Worm (Caenorhabditis elegans) whole organism, L1 larva: ENCODE measurements around the gene srh-172.

ENCODE experiments used
- C04F5.9 ChIP-seq: sonication (generic microtip); optimal IDR thresholded peaks from 2 replicates; lab custom pipeline; 2016; ENCODE audit warnings: missing genetic modification characterization, missing compliant biosample characterization
- C16A3.4 ChIP-seq: fragments of 150-350 bp; optimal IDR thresholded peaks from 2 replicates; lab custom pipeline; 2014; ENCODE audit warnings: missing biosample characterization, missing genetic modification characterization
- ama-1 ChIP-seq: fragments of 150-350 bp; optimal IDR thresholded peaks from 2 replicates; lab custom pipeline; 2014
- blmp-1 ChIP-seq: fragments of 150-350 bp; optimal IDR thresholded peaks from 2 replicates; lab custom pipeline; 2014; ENCODE audit warnings: missing biosample characterization, missing genetic modification characterization
- ceh-63 ChIP-seq: fragments of 200-800 bp; sonication (Bioruptor generic); optimal IDR thresholded peaks from 2 replicates; lab custom pipeline; 2018; ENCODE audit warnings: mild to moderate bottlenecking, missing genetic modification characterization, missing compliant biosample characterization
- ceh-88 ChIP-seq: fragments of 200-800 bp; sonication (Bioruptor generic); IDR thresholded peaks from 2 replicates; pipeline ENCODE4 v1.3.6; 2022; ENCODE audit warnings: missing genetic modification characterization, missing compliant biosample characterization
- ces-1 ChIP-seq: fragments of 150-350 bp; optimal IDR thresholded peaks from 2 replicates; lab custom pipeline; 2014; ENCODE audit warnings: missing biosample characterization, missing genetic modification reagents, missing genetic modification characterization
- dpl-1 ChIP-seq, 3 experiments: fragments of 150-350 bp in 2 of 3; sonication (generic microtip) in 1 of 3; optimal IDR thresholded peaks; 2 replicates each; lab custom pipeline; 2014 to 2017; ENCODE audit warnings: missing biosample characterization in 3 of 3, missing genetic modification characterization in 3 of 3, missing genetic modification reagents in 3 of 3
- dsc-1 ChIP-seq: sonication (generic microtip); optimal IDR thresholded peaks from 2 replicates; lab custom pipeline; 2016; ENCODE audit warnings: mild to moderate bottlenecking, missing genetic modification characterization, missing compliant biosample characterization
- efl-1 ChIP-seq, 4 experiments: fragments of 150-350 bp; optimal IDR thresholded peaks in 3 of 4; peaks in 1 of 4; 1 replicate in 1 of 4; 2 replicates in 3 of 4; lab custom pipeline; 2014; ENCODE audit warnings: missing biosample characterization in 2 of 4, missing genetic modification characterization in 2 of 4, missing genetic modification reagents in 2 of 4
- egl-13 ChIP-seq: sonication (generic microtip); optimal IDR thresholded peaks from 2 replicates; lab custom pipeline; 2016; ENCODE audit warnings: missing genotype, missing genetic modification reagents, missing genetic modification characterization, missing compliant biosample characterization
- egl-27 ChIP-seq, 2 experiments: fragments of 150-350 bp in 1 of 2; sonication (generic microtip); optimal IDR thresholded peaks; 3 replicates each; lab custom pipeline; 2017 to 2018; ENCODE audit warnings: missing biosample characterization in 2 of 2, missing genetic modification characterization in 2 of 2, missing genetic modification reagents in 2 of 2
- elt-2 ChIP-seq: sonication (generic microtip); optimal IDR thresholded peaks from 2 replicates; lab custom pipeline; 2016; ENCODE audit warnings: missing genetic modification characterization, mild to moderate bottlenecking, inconsistent platforms, missing compliant biosample characterization, missing genetic modification reagents
- elt-3 ChIP-seq, 6 experiments: fragments of 150-350 bp in 1 of 6; sonication (generic microtip); optimal IDR thresholded peaks; 2 replicates each; lab custom pipeline; 2017 to 2018; ENCODE audit warnings: missing biosample characterization in 6 of 6, missing genetic modification characterization in 6 of 6, inconsistent platforms in 1 of 6
- ets-5 ChIP-seq: fragments of 200-800 bp; sonication (Bioruptor generic); IDR thresholded peaks from 2 replicates; pipeline ENCODE4 v1.3.6; 2022; ENCODE audit warnings: missing genetic modification characterization, missing compliant biosample characterization
- fkh-10 ChIP-seq: sonication (generic microtip); optimal IDR thresholded peaks from 2 replicates; lab custom pipeline; 2017; ENCODE audit warnings: missing biosample characterization, missing genetic modification reagents, missing genetic modification characterization
- hpl-2 ChIP-seq: fragments of 150-350 bp; optimal IDR thresholded peaks from 2 replicates; lab custom pipeline; 2014; ENCODE audit warnings: missing biosample characterization, missing genetic modification reagents, missing genetic modification characterization
- irx-1 ChIP-seq: sonication (generic microtip); optimal IDR thresholded peaks from 2 replicates; lab custom pipeline; 2016; ENCODE audit warnings: missing genetic modification characterization, missing compliant biosample characterization
- isw-1 ChIP-seq: fragments of 200-800 bp; sonication (Bioruptor generic); IDR thresholded peaks from 2 replicates; pipeline ENCODE4 v1.3.6; 2022; ENCODE audit warnings: missing genetic modification characterization, missing compliant biosample characterization
- jun-1 ChIP-seq: fragments of 150-350 bp; optimal IDR thresholded peaks from 2 replicates; lab custom pipeline; 2014; ENCODE audit warnings: missing biosample characterization, missing genetic modification reagents, missing genetic modification characterization
- lin-13 ChIP-seq: fragments of 150-350 bp; optimal IDR thresholded peaks from 2 replicates; lab custom pipeline; 2014; ENCODE audit warnings: missing biosample characterization, missing genetic modification reagents, missing genetic modification characterization
- lin-14 ChIP-seq: fragments of 200-800 bp; sonication (Bioruptor generic); optimal IDR thresholded peaks from 2 replicates; lab custom pipeline; 2018; ENCODE audit warnings: mild to moderate bottlenecking, missing genetic modification characterization, moderate library complexity, missing compliant biosample characterization
- lin-35 ChIP-seq, 2 experiments: fragments of 150-350 bp; optimal IDR thresholded peaks; 2 replicates each; lab custom pipeline; 2014; ENCODE audit warnings: missing biosample characterization in 2 of 2, missing genetic modification characterization in 2 of 2, missing genetic modification reagents in 2 of 2
- lin-39 ChIP-seq: fragments of 150-350 bp; optimal IDR thresholded peaks from 2 replicates; lab custom pipeline; 2014; ENCODE audit warnings: missing biosample characterization, missing genetic modification reagents, missing genetic modification characterization
- lsy-2 ChIP-seq, 2 experiments: fragments of 150-350 bp; optimal IDR thresholded peaks; 2 replicates each; lab custom pipeline; 2014; ENCODE audit warnings: missing biosample characterization in 2 of 2, missing genetic modification characterization in 2 of 2
- mab-9 ChIP-seq: fragments of 200-800 bp; sonication (Bioruptor generic); IDR thresholded peaks from 2 replicates; pipeline ENCODE4 v1.3.6; 2022; ENCODE audit warnings: missing genetic modification reagents, missing genetic modification characterization, missing compliant biosample characterization
- mdl-1 ChIP-seq, 2 experiments: fragments of 150-350 bp; optimal IDR thresholded peaks; 2 replicates each; lab custom pipeline; 2014 to 2017; ENCODE audit warnings: missing biosample characterization in 2 of 2, missing genetic modification characterization in 2 of 2, inconsistent platforms in 1 of 2
- mef-2 ChIP-seq: fragments of 150-350 bp; optimal IDR thresholded peaks from 2 replicates; lab custom pipeline; 2014; ENCODE audit warnings: missing biosample characterization, missing genetic modification characterization
- nhr-19 ChIP-seq: fragments of 200-800 bp; sonication (Bioruptor generic); conservative IDR thresholded peaks from 2 replicates; pipeline ENCODE4 v1.3.6; 2022; ENCODE audit warnings: missing genetic modification characterization, missing compliant biosample characterization
- nhr-20 ChIP-seq: sonication (generic microtip); optimal IDR thresholded peaks from 2 replicates; lab custom pipeline; 2016; ENCODE audit warnings: mild to moderate bottlenecking, missing genetic modification characterization, missing compliant biosample characterization
- nhr-237 ChIP-seq: fragments of 150-350 bp; optimal IDR thresholded peaks from 2 replicates; lab custom pipeline; 2014; ENCODE audit warnings: missing biosample characterization, missing genetic modification characterization
- nhr-47 ChIP-seq: sonication (generic microtip); optimal IDR thresholded peaks from 2 replicates; lab custom pipeline; 2016; ENCODE audit warnings: mild to moderate bottlenecking, missing genetic modification characterization, moderate library complexity, missing compliant biosample characterization
- nhr-71 ChIP-seq: sonication (generic microtip); optimal IDR thresholded peaks from 2 replicates; lab custom pipeline; 2016; ENCODE audit warnings: mild to moderate bottlenecking, missing genetic modification characterization, moderate library complexity, missing compliant biosample characterization
- nhr-84 ChIP-seq: sonication (generic microtip); optimal IDR thresholded peaks from 2 replicates; lab custom pipeline; 2017; ENCODE audit warnings: missing biosample characterization, missing genetic modification characterization
- nhr-90 ChIP-seq: sonication (generic microtip); optimal IDR thresholded peaks from 2 replicates; lab custom pipeline; 2016; ENCODE audit warnings: mild to moderate bottlenecking, missing genetic modification characterization, missing compliant biosample characterization; ENCODE audit not compliant: poor library complexity
- pax-3 ChIP-seq: fragments of 200-800 bp; sonication (Bioruptor generic); optimal IDR thresholded peaks from 2 replicates; lab custom pipeline; 2018; ENCODE audit warnings: mild to moderate bottlenecking, missing genetic modification characterization, moderate library complexity, missing compliant biosample characterization
- rnt-1 ChIP-seq: sonication (generic microtip); optimal IDR thresholded peaks from 2 replicates; lab custom pipeline; 2016; ENCODE audit warnings: mild to moderate bottlenecking, missing genetic modification characterization, moderate library complexity, missing compliant biosample characterization
- skn-1 ChIP-seq: fragments of 150-350 bp; optimal IDR thresholded peaks from 2 replicates; lab custom pipeline; 2014; ENCODE audit warnings: missing biosample characterization, missing genetic modification characterization
- snpc-4 ChIP-seq: fragments of 150-350 bp; optimal IDR thresholded peaks from 2 replicates; lab custom pipeline; 2014; ENCODE audit warnings: missing biosample characterization, missing genetic modification characterization
- snu-23 ChIP-seq: sonication (generic microtip); optimal IDR thresholded peaks from 2 replicates; lab custom pipeline; 2016; ENCODE audit warnings: missing genetic modification characterization, missing compliant biosample characterization
- sox-4 ChIP-seq: sonication (generic microtip); optimal IDR thresholded peaks from 2 replicates; lab custom pipeline; 2016; ENCODE audit warnings: missing genetic modification characterization, missing compliant biosample characterization
- sptf-1 ChIP-seq: fragments of 150-350 bp; optimal IDR thresholded peaks from 2 replicates; lab custom pipeline; 2014; ENCODE audit warnings: missing biosample characterization, missing genetic modification characterization
- swsn-7 ChIP-seq: sonication (generic microtip); optimal IDR thresholded peaks from 2 replicates; lab custom pipeline; 2016; ENCODE audit warnings: missing genetic modification characterization, missing compliant biosample characterization
- tbx-2 ChIP-seq: sonication (generic microtip); optimal IDR thresholded peaks from 2 replicates; lab custom pipeline; 2016; ENCODE audit warnings: missing genetic modification characterization, missing compliant biosample characterization
- tlp-1 ChIP-seq: fragments of 150-350 bp; optimal IDR thresholded peaks from 2 replicates; lab custom pipeline; 2014; ENCODE audit warnings: missing biosample characterization, missing genetic modification characterization
- unc-98 ChIP-seq: fragments of 200-800 bp; sonication (Bioruptor generic); IDR thresholded peaks from 2 replicates; pipeline ENCODE4 v1.3.6; 2022; ENCODE audit warnings: missing genetic modification characterization, missing compliant biosample characterization
- xbp-1 ChIP-seq: sonication (generic microtip); optimal IDR thresholded peaks from 2 replicates; lab custom pipeline; 2016; ENCODE audit warnings: missing genetic modification characterization, missing compliant biosample characterization
- zag-1 ChIP-seq: fragments of 150-350 bp; optimal IDR thresholded peaks from 2 replicates; lab custom pipeline; 2014; ENCODE audit warnings: missing biosample characterization, missing genetic modification characterization
- ztf-11 ChIP-seq, 2 experiments: sonication (generic microtip); optimal IDR thresholded peaks; 2 replicates each; lab custom pipeline; 2016 to 2017; ENCODE audit warnings: missing genetic modification characterization in 2 of 2, missing biosample characterization in 1 of 2, missing compliant biosample characterization in 1 of 2

The srh-172 gene

ce11 chrV:20004385-20004784 is 45.5 kb downstream of the srh-172 start, which contains the start of gene unc-51:
Gene unc-51 (minus strand): TSS chrV:20004485.
- TF ChIP-seq lin-35 (GFP tag; optimal IDR thresholded peaks at IDR 0.05; lab: Kevin White, UChicago) (peak in 1 of 2 experiments; percentile 9), elt-2 (tag; lab: Kevin White, UChicago) (peak; percentile 9), blmp-1 (tag; lab: Kevin White, UChicago) (peak; percentile 11), pax-3 (tag; lab: Kevin White, UChicago) (no peak), ama-1 (lab: Kevin White, UChicago) (no peak), C16A3.4 (tag; lab: Kevin White, UChicago) (no peak), elt-3 (tag; optimal IDR thresholded peaks at IDR 0.05; lab: Kevin White, UChicago) (peak in 1 of 6 experiments; percentile 5), nhr-90 (tag; lab: Kevin White, UChicago) (peak; percentile 14), nhr-20 (tag; lab: Kevin White, UChicago) (peak; percentile 15), nhr-71 (tag; lab: Kevin White, UChicago) (peak; percentile 28), mab-9 (GFP tag; lab: Robert Waterston, UW) (no peak), snu-23 (peak; percentile 6), lin-39 (tag; lab: Kevin White, UChicago) (no peak), mdl-1 (tag; optimal IDR thresholded peaks at IDR 0.05; lab: Kevin White, UChicago) (peak in 1 of 2 experiments; percentile 15)

- TF ChIP-seq fkh-10 (GFP tag; lab: Kevin White, UChicago) (peak; percentile 35), sox-4 (tag; lab: Kevin White, UChicago) (peak; percentile 16), nhr-20 (tag; lab: Kevin White, UChicago) (peak; percentile 75), C04F5.9 (tag; lab: Kevin White, UChicago) (no peak), mab-9 (GFP tag; lab: Robert Waterston, UW) (peak; percentile 72), efl-1 (optimal IDR thresholded peaks at IDR 0.05; lab: Kevin White, UChicago) (peak; percentile 68 to 82), efl-1 (GFP tag; optimal IDR thresholded peaks at IDR 0.05 in 1 of 2; lab: Kevin White, UChicago) (peak; percentile 44 to 93), egl-27 (tag; optimal IDR thresholded peaks at IDR 0.05; lab: Kevin White, UChicago) (peak in 1 of 2 experiments; percentile 29), ceh-63 (GFP tag; lab: Kevin White, UChicago) (no peak), tbx-2 (tag; lab: Kevin White, UChicago) (peak; percentile 84), tlp-1 (tag; lab: Kevin White, UChicago) (no peak), hpl-2 (no peak), lsy-2 (tag; optimal IDR thresholded peaks at IDR 0.05; lab: Kevin White, UChicago) (peak; percentile 77), ces-1 (GFP tag; lab: Kevin White, UChicago) (no peak), ets-5 (GFP tag; lab: Robert Waterston, UW) (no peak), unc-98 (GFP tag; lab: Robert Waterston, UW) (no peak), nhr-19 (peak; percentile 76), pax-3 (tag; lab: Kevin White, UChicago) (peak; percentile 56), swsn-7 (tag; lab: Kevin White, UChicago) (peak; percentile 86), nhr-71 (tag; lab: Kevin White, UChicago) (peak; percentile 94), mef-2 (tag; lab: Kevin White, UChicago) (peak; percentile 65), zag-1 (tag; lab: Kevin White, UChicago) (no peak), ceh-88 (GFP tag; lab: Robert Waterston, UW) (no peak), skn-1 (peak; percentile 68), isw-1 (GFP tag; lab: Robert Waterston, UW) (peak; percentile 79), snpc-4 (tag; lab: Kevin White, UChicago) (peak; percentile 35), xbp-1 (peak; percentile 76), lin-39 (tag; lab: Kevin White, UChicago) (peak; percentile 13), elt-3 (tag; optimal IDR thresholded peaks at IDR 0.05; lab: Kevin White, UChicago) (no peak), nhr-237 (tag; lab: Kevin White, UChicago) (no peak), sptf-1 (tag; lab: Kevin White, UChicago) (no peak), rnt-1 (tag; lab: Kevin White, UChicago) (peak; percentile 84), lin-14 (GFP tag; lab: Kevin White, UChicago) (peak; percentile 97), nhr-84 (tag; lab: Kevin White, UChicago) (no peak), jun-1 (tag; lab: Kevin White, UChicago) (peak; percentile 64), dpl-1 (GFP tag; optimal IDR thresholded peaks at IDR 0.05; lab: Kevin White, UChicago) (peak in 2 of 3 experiments; percentile 48 to 49), irx-1 (tag; lab: Kevin White, UChicago) (peak; percentile 38), dsc-1 (tag; lab: Kevin White, UChicago) (peak; percentile 77), lin-35 (GFP tag; optimal IDR thresholded peaks at IDR 0.05; lab: Kevin White, UChicago) (peak; percentile 68), lin-13 (peak; percentile 79), nhr-90 (tag; lab: Kevin White, UChicago) (peak; percentile 8), egl-13 (tag; lab: Kevin White, UChicago) (peak; percentile 91), nhr-47 (tag; lab: Kevin White, UChicago) (peak; percentile 87), ztf-11 (tag; optimal IDR thresholded peaks at IDR 0.05; lab: Kevin White, UChicago) (peak in 1 of 2 experiments; percentile 57)
Measured at ce11 chrV:20005724-20006132, 46.9 kb downstream of the srh-172 start.
